Fruit fly (Drosophila melanogaster) whole organism, embryonic: ENCODE results near the gene CG14269.
A peak's percentile ranks its signal among the peaks of the same experiment; 100 is the strongest.

Source experiments
- Atf3 ChIP-seq: fragments of 200-800 bp; sonication (Bioruptor generic); optimal IDR thresholded peaks from 3 replicates; lab custom pipeline; 2016; ENCODE audit warnings: missing biosample characterization, missing genetic modification characterization
- B-H2 ChIP-seq: fragments of 200-800 bp; sonication (Bioruptor generic); optimal IDR thresholded peaks from 2 replicates; lab custom pipeline; 2018; ENCODE audit warnings: missing biosample characterization, mild to moderate bottlenecking, missing genetic modification characterization
- CG10267 ChIP-seq: fragments of 200-800 bp; sonication (Bioruptor generic); optimal IDR thresholded peaks from 2 replicates; lab custom pipeline; 2018; ENCODE audit warnings: missing biosample characterization, mild to moderate bottlenecking, missing genetic modification characterization, moderate library complexity
- CG12236 ChIP-seq: fragments of 200-800 bp; sonication (Bioruptor generic); optimal IDR thresholded peaks from 2 replicates; lab custom pipeline; 2016; ENCODE audit warnings: missing biosample characterization, missing genetic modification characterization
- CG15073 ChIP-seq: fragments of 200-800 bp; sonication (Bioruptor generic); optimal IDR thresholded peaks from 2 replicates; lab custom pipeline; 2016; ENCODE audit warnings: missing biosample characterization, missing genetic modification characterization
- CG17802 ChIP-seq: fragments of 200-800 bp; sonication (Bioruptor generic); optimal IDR thresholded peaks from 2 replicates; lab custom pipeline; 2018; ENCODE audit warnings: missing biosample characterization, mild to moderate bottlenecking, missing genetic modification characterization, moderate library complexity
- CG1792 ChIP-seq: fragments of 200-800 bp; sonication (Bioruptor generic); optimal IDR thresholded peaks from 2 replicates; lab custom pipeline; 2016; ENCODE audit warnings: missing biosample characterization, missing genetic modification characterization
- CG2129 ChIP-seq: fragments of 200-800 bp; sonication (Bioruptor generic); IDR thresholded peaks from 2 replicates; pipeline ENCODE4 v1.3.6; 2022; ENCODE audit warnings: missing biosample characterization, missing genetic modification characterization; ENCODE audit not compliant: partially characterized antibody
- CG2199 ChIP-seq: fragments of 200-800 bp; sonication (Bioruptor generic); IDR thresholded peaks from 3 replicates; pipeline ENCODE4 v1.3.6; 2022; ENCODE audit warnings: missing biosample characterization, missing genetic modification characterization
- CG33557 ChIP-seq: fragments of 200-800 bp; sonication (Bioruptor generic); optimal IDR thresholded peaks from 2 replicates; lab custom pipeline; 2019; ENCODE audit warnings: missing biosample characterization, mild to moderate bottlenecking, missing genetic modification characterization, moderate library complexity
- CG3407 ChIP-seq: fragments of 200-800 bp; sonication (Bioruptor generic); optimal IDR thresholded peaks from 2 replicates; lab custom pipeline; 2018; ENCODE audit warnings: missing biosample characterization, mild to moderate bottlenecking, missing genetic modification characterization
- CG34422 ChIP-seq: fragments of 200-800 bp; sonication (Bioruptor generic); IDR thresholded peaks from 3 replicates; pipeline ENCODE4 v1.3.6; 2022; ENCODE audit warnings: missing biosample characterization, missing genetic modification characterization
- CG3995 ChIP-seq: fragments of 200-800 bp; sonication (Bioruptor generic); optimal IDR thresholded peaks from 3 replicates; lab custom pipeline; 2016; ENCODE audit warnings: missing biosample characterization, missing genetic modification characterization
- CG4424 ChIP-seq: fragments of 200-800 bp; sonication (Bioruptor generic); optimal IDR thresholded peaks from 3 replicates; lab custom pipeline; 2016; ENCODE audit warnings: missing biosample characterization, missing genetic modification characterization
- CG6175 ChIP-seq: fragments of 200-800 bp; sonication (Bioruptor generic); IDR thresholded peaks from 3 replicates; pipeline ENCODE4 v1.3.6; 2022; ENCODE audit warnings: missing biosample characterization, missing genetic modification characterization
- CG7928 ChIP-seq: fragments of 200-800 bp; sonication (Bioruptor generic); optimal IDR thresholded peaks from 2 replicates; lab custom pipeline; 2017; ENCODE audit warnings: missing biosample characterization, mild to moderate bottlenecking, missing genetic modification characterization
- CG8924 ChIP-seq: fragments of 200-800 bp; optimal IDR thresholded peaks from 3 replicates; lab custom pipeline; 2019; ENCODE audit warnings: missing biosample characterization, mild to moderate bottlenecking, missing genetic modification characterization, moderate library complexity
- Deaf1 ChIP-seq: fragments of 200-800 bp; optimal IDR thresholded peaks from 3 replicates; lab custom pipeline; 2019; ENCODE audit warnings: missing biosample characterization, mild to moderate bottlenecking, missing genetic modification characterization, moderate library complexity
- Dek ChIP-seq: fragments of 200-800 bp; sonication (Bioruptor generic); optimal IDR thresholded peaks from 3 replicates; lab custom pipeline; 2019; ENCODE audit warnings: missing biosample characterization, mild to moderate bottlenecking, missing genetic modification characterization, moderate library complexity
- Doc3 ChIP-seq: fragments of 200-800 bp; sonication (Bioruptor generic); IDR thresholded peaks from 3 replicates; pipeline ENCODE4 v1.3.6; 2022; ENCODE audit warnings: missing biosample characterization, missing genetic modification characterization; ENCODE audit not compliant: partially characterized antibody
- Eip74EF ChIP-seq, 2 experiments: fragments of 200-800 bp in 1 of 2; fragments of >200 bp in 1 of 2; sonication (Bioruptor generic) in 1 of 2; optimal IDR thresholded peaks; 2 replicates each; lab custom pipeline; 2017 to 2019; ENCODE audit warnings: missing biosample characterization in 2 of 2, missing genetic modification characterization in 2 of 2, mild to moderate bottlenecking in 1 of 2, moderate library complexity in 1 of 2
- H15 ChIP-seq: fragments of 200-800 bp; sonication (Bioruptor generic); IDR thresholded peaks from 3 replicates; pipeline ENCODE4 v1.3.6; 2022; ENCODE audit warnings: missing biosample characterization, missing genetic modification characterization
- Hsf ChIP-seq: fragments of 200-800 bp; sonication (Bioruptor generic); optimal IDR thresholded peaks from 3 replicates; lab custom pipeline; 2016; ENCODE audit warnings: missing biosample characterization, missing genetic modification characterization
- Lhr ChIP-seq: fragments of 200-800 bp; sonication (Bioruptor generic); optimal IDR thresholded peaks from 3 replicates; lab custom pipeline; 2017; ENCODE audit warnings: mild to moderate bottlenecking, missing biosample characterization, missing genetic modification reagents, missing genetic modification characterization
- NC2α ChIP-seq: fragments of 200-800 bp; sonication (Bioruptor generic); optimal IDR thresholded peaks from 2 replicates; lab custom pipeline; 2016; ENCODE audit warnings: missing biosample characterization, missing genetic modification characterization
- NC2β ChIP-seq: fragments of 200-800 bp; sonication (Bioruptor generic); optimal IDR thresholded peaks from 2 replicates; lab custom pipeline; 2016; ENCODE audit warnings: missing biosample characterization, missing genetic modification characterization
- Nf-YB ChIP-seq: fragments of 200-800 bp; sonication (Bioruptor generic); optimal IDR thresholded peaks from 3 replicates; lab custom pipeline; 2019; ENCODE audit warnings: missing biosample characterization, mild to moderate bottlenecking, missing genetic modification characterization, moderate library complexity
- Sox102F ChIP-seq: fragments of 200-800 bp; sonication (Bioruptor generic); optimal IDR thresholded peaks from 2 replicates; lab custom pipeline; 2018; ENCODE audit warnings: missing biosample characterization, mild to moderate bottlenecking, missing genetic modification characterization, moderate library complexity
- Taf1 ChIP-seq: fragments of 200-800 bp; sonication (Bioruptor generic); IDR thresholded peaks from 2 replicates; pipeline ENCODE4 v1.3.6; 2022; ENCODE audit warnings: missing biosample characterization, missing genetic modification characterization
- ab ChIP-seq: fragments of 200-800 bp; sonication (Bioruptor generic); optimal IDR thresholded peaks from 2 replicates; lab custom pipeline; 2016; ENCODE audit warnings: missing biosample characterization, missing genetic modification characterization
- abd-A ChIP-seq: fragments of 200-800 bp; sonication (Bioruptor generic); optimal IDR thresholded peaks from 3 replicates; lab custom pipeline; 2019; ENCODE audit warnings: missing biosample characterization, mild to moderate bottlenecking, missing genetic modification characterization, moderate library complexity
- ac ChIP-seq: fragments of 200-800 bp; sonication (Bioruptor generic); optimal IDR thresholded peaks from 3 replicates; lab custom pipeline; 2017; ENCODE audit warnings: missing biosample characterization, mild to moderate bottlenecking, missing genetic modification characterization
- amos ChIP-seq: fragments of 200-800 bp; sonication (Bioruptor generic); IDR thresholded peaks from 2 replicates; pipeline ENCODE4 v1.3.6; 2022; ENCODE audit warnings: missing biosample characterization, missing genetic modification characterization; ENCODE audit not compliant: partially characterized antibody
- bab2 ChIP-seq: fragments of 200-800 bp; sonication (Bioruptor generic); optimal IDR thresholded peaks from 2 replicates; lab custom pipeline; 2016; ENCODE audit warnings: missing biosample characterization, missing genetic modification characterization
- bbx ChIP-seq: fragments of 200-800 bp; sonication (Bioruptor generic); IDR thresholded peaks from 2 replicates; pipeline ENCODE4 v1.3.6; 2022; ENCODE audit warnings: missing biosample characterization, missing genetic modification characterization; ENCODE audit not compliant: partially characterized antibody
- bsh ChIP-seq, 2 experiments: fragments of 200-800 bp; sonication (Bioruptor generic); optimal IDR thresholded peaks; 2 replicates each; lab custom pipeline; 2017 to 2018; ENCODE audit warnings: mild to moderate bottlenecking in 2 of 2, missing biosample characterization in 2 of 2, missing genetic modification characterization in 2 of 2, moderate library complexity in 1 of 2
- btn ChIP-seq: fragments of 200-800 bp; sonication (Bioruptor generic); optimal IDR thresholded peaks from 2 replicates; lab custom pipeline; 2016; ENCODE audit warnings: missing biosample characterization, missing genetic modification characterization
- ftz-f1 ChIP-seq: fragments of 200-800 bp; sonication (Bioruptor generic); optimal IDR thresholded peaks from 2 replicates; lab custom pipeline; 2016; ENCODE audit warnings: missing biosample characterization, missing genetic modification characterization
- gce ChIP-seq: fragments of 200-800 bp; sonication (Bioruptor generic); IDR thresholded peaks from 3 replicates; pipeline ENCODE4 v1.3.6; 2022; ENCODE audit warnings: missing biosample characterization, missing genetic modification characterization
- gfzf ChIP-seq: fragments of 200-800 bp; sonication (Bioruptor generic); optimal IDR thresholded peaks from 2 replicates; lab custom pipeline; 2016; ENCODE audit warnings: missing biosample characterization, mild to moderate bottlenecking, missing genetic modification characterization, moderate library complexity
- her ChIP-seq: fragments of 200-800 bp; sonication (Bioruptor generic); optimal IDR thresholded peaks from 2 replicates; lab custom pipeline; 2016; ENCODE audit warnings: missing biosample characterization, missing genetic modification characterization
- hkb ChIP-seq, 2 experiments: fragments of 200-800 bp in 1 of 2; fragments of >200 bp in 1 of 2; sonication (Bioruptor generic) in 1 of 2; IDR thresholded peaks in 1 of 2; optimal IDR thresholded peaks in 1 of 2; 2 replicates each; pipeline versions ENCODE4 v1.3.6 to Lab custom; 2017 to 2022; ENCODE audit warnings: missing biosample characterization in 1 of 2, missing genetic modification characterization in 1 of 2
- ind ChIP-seq: fragments of 200-800 bp; sonication (Bioruptor generic); optimal IDR thresholded peaks from 3 replicates; lab custom pipeline; 2016; ENCODE audit warnings: missing biosample characterization, missing genetic modification characterization
- kay ChIP-seq: fragments of 200-800 bp; sonication (Bioruptor generic); optimal IDR thresholded peaks from 2 replicates; lab custom pipeline; 2016; ENCODE audit warnings: missing biosample characterization, missing genetic modification characterization
- lov ChIP-seq, 2 experiments: fragments of 200-800 bp in 1 of 2; fragments of >200 bp in 1 of 2; sonication (Bioruptor generic) in 1 of 2; IDR thresholded peaks in 1 of 2; optimal IDR thresholded peaks in 1 of 2; 2 replicates in 1 of 2; 3 replicates in 1 of 2; pipeline versions ENCODE4 v1.3.6 to Lab custom; 2017 to 2022; ENCODE audit warnings: missing biosample characterization in 1 of 2, missing genetic modification characterization in 1 of 2
- nom ChIP-seq: fragments of 200-800 bp; sonication (Bioruptor generic); optimal IDR thresholded peaks from 2 replicates; lab custom pipeline; 2017; ENCODE audit warnings: missing biosample characterization, missing genetic modification characterization, mild to moderate bottlenecking, moderate library complexity, missing genetic modification reagents
- tgo ChIP-seq: fragments of 200-800 bp; sonication (Bioruptor generic); IDR thresholded peaks from 3 replicates; pipeline ENCODE4 v1.3.6; 2022; ENCODE audit warnings: missing biosample characterization, missing genetic modification characterization
- twi ChIP-seq: fragments of 200-800 bp; optimal IDR thresholded peaks from 2 replicates; lab custom pipeline; 2019; ENCODE audit warnings: missing biosample characterization, mild to moderate bottlenecking, missing genetic modification characterization, moderate library complexity
- z ChIP-seq: fragments of 200-800 bp; sonication (Bioruptor generic); IDR thresholded peaks from 3 replicates; pipeline ENCODE4 v1.3.6; 2022; ENCODE audit warnings: missing biosample characterization, missing genetic modification characterization

The CG14269 gene

dm6 chrX:3424963-3425362 is 10.6 kb downstream of the CG14269 start (continued):
- 0 out of 3 replicates have a peak, but pooled peaks have one; percentile 46 for TF ChIP-seq CG6175 (GFP tag; lab: Robert Waterston, UW)
- peak; percentile 19; the same call in 1 of the 2 replicates for TF ChIP-seq Taf1
- peak; percentile 55 for TF ChIP-seq her (GFP tag; lab: Kevin White, UChicago)
- TF ChIP-seq abd-A (tag; lab: Kevin White, UChicago) = no peak
- no peak for TF ChIP-seq lov (optimal IDR thresholded peaks at IDR 0.05; lab: Kevin White, UChicago)
- peak; percentile 86 for TF ChIP-seq lov (GFP tag; IDR thresholded peaks at IDR 0.05; lab: Robert Waterston, UW)
- no peak for TF ChIP-seq CG1792 (GFP tag; lab: Kevin White, UChicago)
- peak; percentile 82 for TF ChIP-seq CG8924 (tag; lab: Kevin White, UChicago)
- peak; percentile 64 for TF ChIP-seq Nf-YB
- TF ChIP-seq Dek (tag; lab: Kevin White, UChicago) = peak; percentile 73
- TF ChIP-seq CG2129 (GFP tag; lab: Robert Waterston, UW) = no peak
- peak; percentile 84 for TF ChIP-seq CG34422 (GFP tag; lab: Robert Waterston, UW)
- peak; percentile 81 for TF ChIP-seq bab2 (GFP tag; lab: Kevin White, UChicago)
- peak; percentile 42; the same call in 1 of the 3 replicates for TF ChIP-seq CG2199 (GFP tag; lab: Robert Waterston, UW)
- TF ChIP-seq Deaf1 (tag; lab: Kevin White, UChicago) = peak; percentile 52
- no peak for TF ChIP-seq Doc3 (GFP tag; lab: Robert Waterston, UW)
- peak; percentile 45 for TF ChIP-seq CG3407 (GFP tag; lab: Kevin White, UChicago)
- TF ChIP-seq CG7928 = peak; percentile 24
- TF ChIP-seq CG4424 (GFP tag; lab: Kevin White, UChicago) = peak; percentile 76
- peak; percentile 70 for TF ChIP-seq H15 (GFP tag; lab: Robert Waterston, UW)
- peak in 1 of 2 experiments; percentile 88 for TF ChIP-seq bsh (GFP tag; optimal IDR thresholded peaks at IDR 0.05; lab: Kevin White, UChicago)
- peak; percentile 35 for TF ChIP-seq btn (GFP tag; lab: Kevin White, UChicago)
- peak; percentile 82 for TF ChIP-seq gce (GFP tag; lab: Robert Waterston, UW)
- peak; percentile 46 for TF ChIP-seq ab
- peak; percentile 81 for TF ChIP-seq Hsf (GFP tag; lab: Kevin White, UChicago)
- no peak for TF ChIP-seq CG33557
- no peak for TF ChIP-seq nom (GFP tag; lab: Kevin White, UChicago)
- no peak for TF ChIP-seq B-H2
- TF ChIP-seq hkb (optimal IDR thresholded peaks at IDR 0.05; lab: Kevin White, UChicago) = no peak
- peak; percentile 92 for TF ChIP-seq hkb (GFP tag; IDR thresholded peaks at IDR 0.05; lab: Robert Waterston, UW)
- peak; percentile 29 for TF ChIP-seq CG3995 (GFP tag; lab: Kevin White, UChicago)
- TF ChIP-seq Atf3 (GFP tag; lab: Kevin White, UChicago) = peak; percentile 58
- TF ChIP-seq kay (GFP tag; lab: Kevin White, UChicago) = peak; percentile 41
- TF ChIP-seq Lhr (GFP tag; lab: Kevin White, UChicago) = no peak
- peak; percentile 86 for TF ChIP-seq tgo (GFP tag; lab: Robert Waterston, UW)
- peak; percentile 78 for TF ChIP-seq ind
- no peak for TF ChIP-seq ftz-f1
- peak; percentile 74 for TF ChIP-seq CG10267 (tag; lab: Kevin White, UChicago)
- peak; percentile 34 for TF ChIP-seq ac (GFP tag; lab: Kevin White, UChicago)
- TF ChIP-seq twi = peak; percentile 29
- TF ChIP-seq z (GFP tag; lab: Robert Waterston, UW) = no peak
- peak; percentile 88 for TF ChIP-seq Sox102F (GFP tag; lab: Kevin White, UChicago)
- TF ChIP-seq amos = no peak
- TF ChIP-seq CG15073 = peak; percentile 21
- TF ChIP-seq gfzf (GFP tag; lab: Kevin White, UChicago) = no peak
- TF ChIP-seq NC2β (GFP tag; lab: Kevin White, UChicago) = peak; percentile 70
- TF ChIP-seq bbx (GFP tag; lab: Robert Waterston, UW) = no peak
- peak; percentile 46 for TF ChIP-seq CG12236 (GFP tag; lab: Kevin White, UChicago)
- TF ChIP-seq NC2α (GFP tag; lab: Kevin White, UChicago) = no peak
- peak in 1 of 2 experiments; percentile 82 for TF ChIP-seq Eip74EF (GFP tag; optimal IDR thresholded peaks at IDR 0.05; lab: Kevin White, UChicago)
- peak; percentile 53 for TF ChIP-seq CG17802
